Fruit fly (Drosophila melanogaster): ENCODE measurements around the gene CG4928.
A peak's percentile ranks its signal among the peaks of the same experiment; 100 is the strongest.

Gene CG4928

DNA sequence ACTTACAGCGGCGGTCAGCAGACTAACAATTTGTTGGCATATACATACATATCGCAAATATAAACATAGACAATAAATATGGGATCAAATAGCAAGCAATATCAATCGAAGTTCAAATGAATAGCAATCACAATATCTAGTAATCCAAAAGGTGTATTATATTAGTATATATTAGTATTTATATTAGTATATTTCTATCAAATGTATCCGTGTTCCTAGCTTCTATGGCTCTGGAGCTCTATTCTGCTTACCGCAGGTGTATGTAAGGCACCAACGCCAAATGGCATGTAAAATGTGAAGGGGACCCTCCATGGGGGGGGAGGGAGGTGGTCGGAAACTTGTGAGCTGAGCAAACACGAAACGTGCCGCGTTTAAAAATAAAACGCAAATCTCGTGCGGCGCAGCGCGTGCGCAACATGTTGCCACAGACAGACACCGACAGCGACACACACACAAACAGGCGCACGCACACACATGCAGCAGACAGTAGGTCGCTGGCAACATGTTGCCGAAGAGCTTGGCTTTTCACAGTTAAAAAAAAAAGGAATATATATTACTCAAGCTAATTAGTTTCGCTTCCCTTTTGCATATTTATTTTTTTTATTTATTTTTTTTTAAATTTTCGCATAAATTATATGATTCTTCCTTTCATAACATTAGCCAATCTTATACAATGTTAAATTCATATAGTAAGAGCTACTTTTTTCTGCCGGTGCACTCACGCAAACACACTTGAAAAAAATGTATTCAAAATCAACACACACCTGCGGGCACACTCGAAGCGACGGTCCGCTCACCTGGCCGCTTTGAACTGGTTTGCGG lies 17.7 kb downstream of the CG4928 start (continued):
- TF ChIP-seq CG3919 (GFP tag; optimal IDR thresholded peaks at IDR 0.05) (peak; percentile 78), Hr38 (GFP tag; optimal IDR thresholded peaks at IDR 0.05) (no peak), CG6163 (GFP tag; IDR thresholded peaks at IDR 0.05) (peak; percentile 73), dsx (GFP tag; optimal IDR thresholded peaks at IDR 0.05; ENCODE audit: poor library complexity, severe bottlenecking) (peak; percentile 85), dac (GFP tag; optimal IDR thresholded peaks at IDR 0.05) (peak; percentile 33), CG34406 (GFP tag; optimal IDR thresholded peaks at IDR 0.05) (peak; percentile 65), CG11294 (GFP tag; IDR thresholded peaks at IDR 0.05) (peak; percentile 70; the same call in 1 of the 2 replicates), spab (GFP tag; optimal IDR thresholded peaks at IDR 0.05) (peak; percentile 42), salr (GFP tag; optimal IDR thresholded peaks at IDR 0.05) (peak; percentile 37 to 64), pdm3 (GFP tag; optimal IDR thresholded peaks at IDR 0.05) (peak; percentile 52)

DNA sequence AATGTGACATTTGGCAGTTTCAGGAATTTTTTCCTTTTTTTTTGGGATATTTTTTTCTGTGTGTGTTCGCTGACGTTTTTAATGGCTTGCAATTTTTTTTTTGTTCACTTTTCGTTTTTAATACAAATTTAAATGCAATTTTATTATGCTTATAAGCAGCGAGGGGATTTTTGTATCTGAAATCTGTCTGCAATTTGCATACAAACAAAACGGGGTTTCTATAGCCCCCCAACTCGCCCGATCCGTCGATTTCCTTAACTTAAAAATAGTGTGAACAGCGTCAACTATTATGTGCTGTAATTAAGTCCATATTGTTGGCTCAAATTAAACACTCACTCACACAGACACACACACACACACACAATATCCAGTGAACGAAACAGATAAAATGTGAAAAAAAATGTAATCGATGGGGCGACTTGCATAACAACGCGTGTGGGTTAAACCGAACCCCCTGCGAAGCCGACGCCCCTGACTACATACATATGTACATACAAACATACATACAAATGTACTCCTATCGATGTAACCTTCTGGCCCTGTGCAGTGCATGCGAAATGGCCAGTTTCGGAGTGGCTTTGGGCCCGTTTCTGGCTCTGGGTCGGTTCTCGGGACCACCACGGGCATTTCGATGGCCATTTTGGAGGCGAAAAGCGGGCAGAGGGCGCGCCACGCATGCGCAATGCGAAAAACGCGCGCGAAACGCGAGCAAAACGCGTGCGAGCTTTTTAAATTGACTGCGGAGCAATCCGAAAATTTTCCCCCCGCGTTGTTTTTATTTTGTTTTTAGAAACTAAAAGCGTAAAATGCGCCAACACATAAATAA lies 19.2 kb downstream of the CG4928 start:
- no peak for TF ChIP-seq CG6276 (GFP tag; optimal IDR thresholded peaks at IDR 0.05)
- peak; percentile 22 for TF ChIP-seq CG34406 (GFP tag; optimal IDR thresholded peaks at IDR 0.05)
- no peak for TF ChIP-seq CG6792 (GFP tag; optimal IDR thresholded peaks at IDR 0.05)
- TF ChIP-seq Sox102F (GFP tag; optimal IDR thresholded peaks at IDR 0.05): peak; percentile 45
- peak; percentile 30 for TF ChIP-seq Met (GFP tag; optimal IDR thresholded peaks at IDR 0.05)
- TF ChIP-seq Hr39 (GFP tag; optimal IDR thresholded peaks at IDR 0.05): peak; percentile 47
- peak; percentile 8 for TF ChIP-seq CG8632 (GFP tag; optimal IDR thresholded peaks at IDR 0.05)
- TF ChIP-seq CG6808 (GFP tag; optimal IDR thresholded peaks at IDR 0.05): no peak
- TF ChIP-seq CG31627 (GFP tag; optimal IDR thresholded peaks at IDR 0.05): peak; percentile 50
- TF ChIP-seq CG11902 (GFP tag; optimal IDR thresholded peaks at IDR 0.05): no peak
- peak; percentile 3 for TF ChIP-seq Eip75B (GFP tag; optimal IDR thresholded peaks at IDR 0.05)
- peak; percentile 75 for TF ChIP-seq Eip78C (GFP tag)
- TF ChIP-seq lz (GFP tag; optimal IDR thresholded peaks at IDR 0.05): peak; percentile 37
- no peak for TF ChIP-seq CG1621 (tag; optimal IDR thresholded peaks at IDR 0.05)
- no peak for TF ChIP-seq Hr4 (GFP tag; optimal IDR thresholded peaks at IDR 0.05)
- no peak for TF ChIP-seq fd85E (GFP tag; optimal IDR thresholded peaks at IDR 0.05)
- no peak for TF ChIP-seq eg (GFP tag; IDR thresholded peaks at IDR 0.05)
- no peak for TF ChIP-seq CG11294 (GFP tag; IDR thresholded peaks at IDR 0.05)
- TF ChIP-seq Ets21C (GFP tag; optimal IDR thresholded peaks at IDR 0.05): no peak
- no peak for TF ChIP-seq Sox14 (GFP tag; optimal IDR thresholded peaks at IDR 0.05)
- TF ChIP-seq Smox (GFP tag; optimal IDR thresholded peaks at IDR 0.05): peak; percentile 39
- TF ChIP-seq spab (GFP tag; optimal IDR thresholded peaks at IDR 0.05): no peak
- no peak for TF ChIP-seq CG32006 (GFP tag; optimal IDR thresholded peaks at IDR 0.05)
- TF ChIP-seq CG9139 (GFP tag; optimal IDR thresholded peaks at IDR 0.05): no peak
- peak; percentile 23 for TF ChIP-seq CG3919 (GFP tag; optimal IDR thresholded peaks at IDR 0.05)
- TF ChIP-seq pdm3 (GFP tag; optimal IDR thresholded peaks at IDR 0.05): peak; percentile 2
- no peak for TF ChIP-seq net (GFP tag; optimal IDR thresholded peaks at IDR 0.05)
- no peak for TF ChIP-seq CG8319 (GFP tag; optimal IDR thresholded peaks at IDR 0.05)
- no peak for TF ChIP-seq CG4318 (GFP tag; optimal IDR thresholded peaks at IDR 0.05)
- TF ChIP-seq CG8119 (GFP tag; IDR thresholded peaks at IDR 0.05): no peak
- peak; percentile 80 for TF ChIP-seq svp (GFP tag)
- peak; percentile 13 for TF ChIP-seq esn (GFP tag; optimal IDR thresholded peaks at IDR 0.05)
- TF ChIP-seq acj6 (GFP tag; optimal IDR thresholded peaks at IDR 0.05): no peak
- TF ChIP-seq vri (GFP tag; optimal IDR thresholded peaks at IDR 0.05): no peak
- no peak for TF ChIP-seq Hr38 (GFP tag; optimal IDR thresholded peaks at IDR 0.05)
- peak; percentile 51; the same call in 2 of the 3 replicates for TF ChIP-seq CG6163 (GFP tag; IDR thresholded peaks at IDR 0.05)
- no peak for TF ChIP-seq CG3032 (tag; optimal IDR thresholded peaks at IDR 0.05)
- no peak for TF ChIP-seq achi (GFP tag; optimal IDR thresholded peaks at IDR 0.05)
- TF ChIP-seq Eip93F (GFP tag; optimal IDR thresholded peaks at IDR 0.05): no peak
- TF ChIP-seq CG7368 (GFP tag; optimal IDR thresholded peaks at IDR 0.05): peak; percentile 2
- TF ChIP-seq topi (GFP tag; optimal IDR thresholded peaks at IDR 0.05): peak; percentile 24
- peak; percentile 46 for TF ChIP-seq cyc (GFP tag; optimal IDR thresholded peaks at IDR 0.05)
- peak; percentile 23 for TF ChIP-seq Sox15 (GFP tag; optimal IDR thresholded peaks at IDR 0.05)

Measured in whole organism, prepupa.